Fruit fly (Drosophila melanogaster) whole organism, embryonic: Measurements from ENCODE around the gene CG34135.
A peak's percentile ranks its signal among the peaks of the same experiment; 100 is the strongest.

Experiments
- BEAF-32 ChIP-seq: fragments of 200-800 bp; sonication (Bioruptor generic); optimal IDR thresholded peaks from 3 replicates; lab custom pipeline; 2017; ENCODE audit warnings: missing biosample characterization, missing genetic modification characterization, mild to moderate bottlenecking, moderate library complexity, missing genetic modification reagents
- Bgb ChIP-seq: fragments of 200-800 bp; sonication (Bioruptor generic); IDR thresholded peaks from 2 replicates; pipeline ENCODE4 v1.3.6; 2022; ENCODE audit warnings: missing biosample characterization, missing genetic modification characterization; ENCODE audit not compliant: partially characterized antibody
- CG10209 ChIP-seq: fragments of 200-800 bp; sonication (Bioruptor generic); optimal IDR thresholded peaks from 3 replicates; lab custom pipeline; 2017; ENCODE audit warnings: missing biosample characterization, mild to moderate bottlenecking, missing genetic modification characterization, missing genetic modification reagents
- CG12299 ChIP-seq: fragments of 200-800 bp; sonication (Bioruptor generic); optimal IDR thresholded peaks from 2 replicates; lab custom pipeline; 2018; ENCODE audit warnings: missing biosample characterization, mild to moderate bottlenecking, missing genetic modification characterization
- CG14014 ChIP-seq: fragments of 200-800 bp; sonication (Bioruptor generic); IDR thresholded peaks from 2 replicates; pipeline ENCODE4 v1.3.6; 2022; ENCODE audit warnings: missing biosample characterization, missing genetic modification characterization
- CG14860 ChIP-seq: fragments of 200-800 bp; sonication (Bioruptor generic); IDR thresholded peaks from 3 replicates; pipeline ENCODE4 v1.3.6; 2022; ENCODE audit warnings: missing biosample characterization, missing genetic modification characterization; ENCODE audit not compliant: partially characterized antibody
- CG16779 ChIP-seq: fragments of 200-800 bp; sonication (Bioruptor generic); IDR thresholded peaks from 2 replicates; pipeline ENCODE4 v1.3.6; 2022; ENCODE audit warnings: missing biosample characterization, missing genetic modification characterization
- CG17186 ChIP-seq: fragments of 200-800 bp; sonication (Bioruptor generic); optimal IDR thresholded peaks from 3 replicates; lab custom pipeline; 2017; ENCODE audit warnings: missing biosample characterization, missing genetic modification reagents, missing genetic modification characterization
- CG17328 ChIP-seq: fragments of 200-800 bp; sonication (Bioruptor generic); IDR thresholded peaks from 2 replicates; pipeline ENCODE4 v1.3.6; 2022; ENCODE audit warnings: missing biosample characterization, missing genetic modification characterization
- CG17802 ChIP-seq: fragments of 200-800 bp; sonication (Bioruptor generic); optimal IDR thresholded peaks from 2 replicates; lab custom pipeline; 2018; ENCODE audit warnings: missing biosample characterization, mild to moderate bottlenecking, missing genetic modification characterization, moderate library complexity
- CG18262 ChIP-seq: fragments of 200-800 bp; optimal IDR thresholded peaks from 3 replicates; lab custom pipeline; 2019; ENCODE audit warnings: missing biosample characterization, mild to moderate bottlenecking, missing genetic modification characterization, moderate library complexity
- CG18764 ChIP-seq: fragments of 200-800 bp; sonication (Bioruptor generic); optimal IDR thresholded peaks from 3 replicates; lab custom pipeline; 2016; ENCODE audit warnings: missing biosample characterization, missing genetic modification characterization
- CG2120 ChIP-seq: fragments of 200-800 bp; sonication (Bioruptor generic); optimal IDR thresholded peaks from 3 replicates; lab custom pipeline; 2016; ENCODE audit warnings: missing biosample characterization, missing genetic modification characterization
- CG2712 ChIP-seq: fragments of 200-800 bp; optimal IDR thresholded peaks from 3 replicates; lab custom pipeline; 2019; ENCODE audit warnings: missing biosample characterization, mild to moderate bottlenecking, missing genetic modification characterization, moderate library complexity
- CG30403 ChIP-seq: fragments of 200-800 bp; sonication (Bioruptor generic); optimal IDR thresholded peaks from 3 replicates; lab custom pipeline; 2016; ENCODE audit warnings: missing biosample characterization, missing genetic modification characterization
- CG33213 ChIP-seq: fragments of 200-800 bp; sonication (Bioruptor generic); optimal IDR thresholded peaks from 3 replicates; lab custom pipeline; 2016; ENCODE audit warnings: missing biosample characterization, missing genetic modification characterization
- CG34224 ChIP-seq: fragments of 200-800 bp; sonication (Bioruptor generic); IDR thresholded peaks from 3 replicates; pipeline ENCODE4 v1.3.6; 2022; ENCODE audit warnings: missing biosample characterization, missing genetic modification characterization; ENCODE audit not compliant: partially characterized antibody
- CG42726 ChIP-seq: fragments of 200-800 bp; sonication (Bioruptor generic); IDR thresholded peaks from 2 replicates; pipeline ENCODE4 v1.3.6; 2022; ENCODE audit warnings: missing biosample characterization, missing genetic modification characterization; ENCODE audit not compliant: partially characterized antibody
- CG4854 ChIP-seq: fragments of 200-800 bp; sonication (Bioruptor generic); optimal IDR thresholded peaks from 2 replicates; lab custom pipeline; 2016; ENCODE audit warnings: missing biosample characterization, missing genetic modification characterization, inconsistent platforms
- CG6272 ChIP-seq: fragments of 200-800 bp; sonication (Bioruptor generic); IDR thresholded peaks from 2 replicates; pipeline ENCODE4 v1.3.6; 2022; ENCODE audit warnings: missing biosample characterization, missing genetic modification characterization
- Ets97D ChIP-seq: fragments of 200-800 bp; sonication (Bioruptor generic); optimal IDR thresholded peaks from 3 replicates; lab custom pipeline; 2016; ENCODE audit warnings: missing biosample characterization, missing genetic modification characterization
- H15 ChIP-seq: fragments of 200-800 bp; sonication (Bioruptor generic); IDR thresholded peaks from 3 replicates; pipeline ENCODE4 v1.3.6; 2022; ENCODE audit warnings: missing biosample characterization, missing genetic modification characterization
- HLH4C ChIP-seq: fragments of 200-800 bp; sonication (Bioruptor generic); IDR thresholded peaks from 3 replicates; pipeline ENCODE4 v1.3.6; 2022; ENCODE audit warnings: missing biosample characterization, missing genetic modification characterization; ENCODE audit not compliant: partially characterized antibody
- Lhr ChIP-seq: fragments of 200-800 bp; sonication (Bioruptor generic); optimal IDR thresholded peaks from 3 replicates; lab custom pipeline; 2017; ENCODE audit warnings: mild to moderate bottlenecking, missing biosample characterization, missing genetic modification reagents, missing genetic modification characterization
- MESR4 ChIP-seq: fragments of 200-800 bp; sonication (Bioruptor generic); optimal IDR thresholded peaks from 2 replicates; lab custom pipeline; 2018; ENCODE audit warnings: missing biosample characterization, mild to moderate bottlenecking, missing genetic modification characterization, moderate library complexity
- Mrtf ChIP-seq: fragments of 200-800 bp; sonication (Bioruptor generic); IDR thresholded peaks from 3 replicates; pipeline ENCODE4 v1.3.6; 2022; ENCODE audit warnings: missing biosample characterization, missing genetic modification characterization
- Scr ChIP-seq: fragments of 200-800 bp; sonication (Bioruptor generic); IDR thresholded peaks from 2 replicates; pipeline ENCODE4 v1.3.6; 2022; ENCODE audit warnings: missing biosample characterization, missing genetic modification characterization; ENCODE audit not compliant: partially characterized antibody
- Side ChIP-seq: fragments of 200-800 bp; sonication (Bioruptor generic); optimal IDR thresholded peaks from 2 replicates; lab custom pipeline; 2016; ENCODE audit warnings: missing biosample characterization, missing genetic modification characterization
- Stat92E ChIP-seq, 3 experiments: fragments of >200 bp in 2 of 3; fragments of 200-800 bp in 1 of 3; sonication (Bioruptor generic) in 1 of 3; optimal IDR thresholded peaks; 2 replicates each; lab custom pipeline; 2017 to 2019; ENCODE audit warnings: missing biosample characterization in 3 of 3, missing genetic modification characterization in 3 of 3, mild to moderate bottlenecking in 1 of 3, moderate library complexity in 1 of 3
- caup ChIP-seq: fragments of 200-800 bp; sonication (Bioruptor generic); optimal IDR thresholded peaks from 3 replicates; lab custom pipeline; 2017; ENCODE audit warnings: missing biosample characterization, mild to moderate bottlenecking, missing genetic modification characterization, moderate library complexity; ENCODE audit not compliant: severe bottlenecking
- crp ChIP-seq, 2 experiments: fragments of 200-800 bp; sonication (Bioruptor generic); optimal IDR thresholded peaks; 2 replicates in 1 of 2; 3 replicates in 1 of 2; lab custom pipeline; 2017; ENCODE audit warnings: missing biosample characterization in 2 of 2, missing genetic modification characterization in 2 of 2, mild to moderate bottlenecking in 1 of 2, moderate library complexity in 1 of 2
- da ChIP-seq: fragments of 200-800 bp; sonication (Bioruptor generic); optimal IDR thresholded peaks from 2 replicates; lab custom pipeline; 2016; ENCODE audit warnings: missing biosample characterization, missing genetic modification characterization
- eve ChIP-seq, 2 experiments: fragments of >200 bp; optimal IDR thresholded peaks; 2 replicates each; lab custom pipeline; 2017; ENCODE audit warnings: missing biosample characterization in 2 of 2, missing genetic modification characterization in 2 of 2
- gce ChIP-seq: fragments of 200-800 bp; sonication (Bioruptor generic); IDR thresholded peaks from 3 replicates; pipeline ENCODE4 v1.3.6; 2022; ENCODE audit warnings: missing biosample characterization, missing genetic modification characterization
- grau ChIP-seq: fragments of 200-800 bp; optimal IDR thresholded peaks from 3 replicates; lab custom pipeline; 2019; ENCODE audit warnings: missing biosample characterization, mild to moderate bottlenecking, missing genetic modification characterization, moderate library complexity
- mam ChIP-seq: fragments of 200-800 bp; sonication (Bioruptor generic); optimal IDR thresholded peaks from 3 replicates; lab custom pipeline; 2016; ENCODE audit warnings: missing biosample characterization, missing genetic modification characterization
- nau ChIP-seq: fragments of 200-800 bp; sonication (Bioruptor generic); optimal IDR thresholded peaks from 3 replicates; lab custom pipeline; 2017; ENCODE audit warnings: missing biosample characterization, mild to moderate bottlenecking, missing genetic modification characterization, missing genetic modification reagents
- nerfin-2 ChIP-seq: fragments of 200-800 bp; sonication (Bioruptor generic); IDR thresholded peaks from 2 replicates; pipeline ENCODE4 v1.3.6; 2022; ENCODE audit warnings: missing biosample characterization, missing genetic modification characterization; ENCODE audit not compliant: partially characterized antibody
- peb ChIP-seq: fragments of 200-800 bp; sonication (Bioruptor generic); IDR thresholded peaks from 2 replicates; pipeline ENCODE4 v1.3.6; 2022; ENCODE audit warnings: missing biosample characterization, missing genetic modification characterization
- phol ChIP-seq: fragments of 200-800 bp; sonication (Bioruptor generic); optimal IDR thresholded peaks from 3 replicates; lab custom pipeline; 2018; ENCODE audit warnings: missing biosample characterization, mild to moderate bottlenecking, missing genetic modification characterization, moderate library complexity
- pzg ChIP-seq: fragments of 200-800 bp; sonication (Bioruptor generic); optimal IDR thresholded peaks from 3 replicates; lab custom pipeline; 2018; ENCODE audit warnings: missing biosample characterization, mild to moderate bottlenecking, missing genetic modification characterization, moderate library complexity
- sens ChIP-seq: fragments of 200-800 bp; sonication (Bioruptor generic); peaks from one replicate; lab custom pipeline; 2016; ENCODE audit warnings: missing biosample characterization, missing genetic modification characterization
- stwl ChIP-seq: fragments of 200-800 bp; sonication (Bioruptor generic); optimal IDR thresholded peaks from 3 replicates; lab custom pipeline; 2018; ENCODE audit warnings: missing biosample characterization, mild to moderate bottlenecking, missing genetic modification characterization, moderate library complexity
- sug ChIP-seq: fragments of 200-800 bp; optimal IDR thresholded peaks from 2 replicates; lab custom pipeline; 2019; ENCODE audit warnings: missing biosample characterization, mild to moderate bottlenecking, missing genetic modification characterization, moderate library complexity
- twi ChIP-seq: fragments of 200-800 bp; optimal IDR thresholded peaks from 2 replicates; lab custom pipeline; 2019; ENCODE audit warnings: missing biosample characterization, mild to moderate bottlenecking, missing genetic modification characterization, moderate library complexity
- unc-4 ChIP-seq: fragments of 200-800 bp; sonication (Bioruptor generic); IDR thresholded peaks from 2 replicates; pipeline ENCODE4 v1.3.6; 2022; ENCODE audit warnings: missing biosample characterization, missing genetic modification characterization; ENCODE audit not compliant: partially characterized antibody
- vfl ChIP-seq: fragments of 200-800 bp; sonication (Bioruptor generic); optimal IDR thresholded peaks from 2 replicates; lab custom pipeline; 2016; ENCODE audit warnings: missing biosample characterization, missing genetic modification characterization
- vnd ChIP-seq: fragments of 200-800 bp; sonication (Bioruptor generic); IDR thresholded peaks from 3 replicates; pipeline ENCODE4 v1.3.6; 2022; ENCODE audit warnings: missing biosample characterization, missing genetic modification characterization; ENCODE audit not compliant: partially characterized antibody

Gene CG34135

DNA sequence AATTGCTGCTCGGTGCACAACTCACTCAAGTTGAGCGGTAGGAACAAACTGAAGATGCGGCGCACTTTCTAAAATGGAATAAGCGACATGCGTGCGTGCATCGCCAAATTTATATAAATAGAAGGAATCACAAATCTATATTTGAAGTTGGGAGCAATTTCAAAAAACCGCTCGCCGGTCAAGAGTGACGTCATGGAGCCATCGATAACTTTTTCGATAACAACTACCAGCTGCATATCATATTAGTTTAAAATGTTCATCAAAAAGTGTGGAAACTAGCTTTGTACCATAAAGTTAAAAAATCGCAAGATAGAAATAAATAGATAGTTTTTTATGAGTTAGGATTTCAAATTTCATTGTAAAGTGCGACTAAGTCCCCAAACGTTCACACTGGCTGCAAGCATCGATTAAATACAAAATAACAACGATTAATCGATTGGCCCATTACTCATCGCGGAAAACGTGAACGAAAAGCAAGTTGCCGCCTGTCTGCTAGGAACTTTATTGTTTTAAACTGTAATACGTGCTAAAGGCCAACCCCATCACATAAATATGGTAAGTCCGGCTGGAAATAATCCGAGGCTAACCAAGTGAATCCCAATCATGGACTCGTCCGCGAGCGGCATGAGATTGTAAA lies 33.3 kb upstream of the CG34135 start, which contains the start of the genes Pif1A, Pif1B and CCT7 (continued):
- TF ChIP-seq nau (GFP tag; lab: Kevin White, UChicago): no peak
- TF ChIP-seq CG12299 (tag; lab: Kevin White, UChicago): peak; percentile 33
- peak; percentile 7 for TF ChIP-seq twi (tag; lab: Kevin White, UChicago)
- no peak for TF ChIP-seq CG16779 (GFP tag; lab: Robert Waterston, UW)
- TF ChIP-seq Ets97D (GFP tag; lab: Kevin White, UChicago): peak; percentile 82
- peak; percentile 92 for TF ChIP-seq CG14860 (GFP tag; lab: Robert Waterston, UW)
- no peak for TF ChIP-seq CG14014 (GFP tag; lab: Robert Waterston, UW)
- TF ChIP-seq phol (tag; lab: Kevin White, UChicago): peak; percentile 42
- peak; percentile 78 for TF ChIP-seq CG17802 (tag; lab: Kevin White, UChicago)
- TF ChIP-seq H15 (GFP tag; lab: Robert Waterston, UW): no peak
- TF ChIP-seq Side (GFP tag; lab: Kevin White, UChicago): no peak
- TF ChIP-seq CG42726 (GFP tag; lab: Robert Waterston, UW): peak; percentile 50; the same call in 1 of the 2 replicates
- TF ChIP-seq CG17328: no peak
- TF ChIP-seq CG10209 (GFP tag; lab: Kevin White, UChicago): no peak
- TF ChIP-seq pzg: peak; percentile 77
- TF ChIP-seq mam (GFP tag; lab: Kevin White, UChicago): peak; percentile 17
- peak in 1 of 3 experiments; percentile 66 for TF ChIP-seq Stat92E (GFP tag; optimal IDR thresholded peaks at IDR 0.05; lab: Kevin White, UChicago)
- TF ChIP-seq BEAF-32 (GFP tag; lab: Kevin White, UChicago): peak; percentile 94
- peak; percentile 94 for TF ChIP-seq nerfin-2
- TF ChIP-seq unc-4 (GFP tag; lab: Robert Waterston, UW): peak; percentile 92
- no peak for TF ChIP-seq sug (tag; lab: Kevin White, UChicago)
- TF ChIP-seq CG33213: peak; percentile 13
- peak; percentile 87 for TF ChIP-seq stwl (tag; lab: Kevin White, UChicago)
- peak in 1 of 2 experiments; percentile 52 for TF ChIP-seq crp (GFP tag; optimal IDR thresholded peaks at IDR 0.05; lab: Kevin White, UChicago)
- TF ChIP-seq caup (GFP tag; lab: Kevin White, UChicago): no peak
- peak; percentile 66 for TF ChIP-seq sens (GFP tag; lab: Kevin White, UChicago)
- TF ChIP-seq CG17186 (GFP tag; lab: Kevin White, UChicago): peak; percentile 35
- no peak for TF ChIP-seq gce (GFP tag; lab: Robert Waterston, UW)
- TF ChIP-seq Bgb: peak; percentile 92
- peak; percentile 96 for TF ChIP-seq HLH4C (GFP tag; lab: Robert Waterston, UW)
- no peak for TF ChIP-seq eve (GFP tag; optimal IDR thresholded peaks at IDR 0.05; lab: Kevin White, UChicago)
- TF ChIP-seq CG18262: peak; percentile 26
- no peak for TF ChIP-seq CG6272 (GFP tag; lab: Robert Waterston, UW)
- TF ChIP-seq Lhr: no peak
- TF ChIP-seq Mrtf (GFP tag; lab: Robert Waterston, UW): no peak
- TF ChIP-seq CG34224 (GFP tag; lab: Robert Waterston, UW): peak; percentile 96
- TF ChIP-seq CG2712 (tag; lab: Kevin White, UChicago): peak; percentile 29
- no peak for TF ChIP-seq CG18764 (GFP tag; lab: Kevin White, UChicago)
- TF ChIP-seq da (GFP tag; lab: Kevin White, UChicago): peak; percentile 33
- peak; percentile 66 for TF ChIP-seq MESR4 (GFP tag; lab: Kevin White, UChicago)
- peak; percentile 95 for TF ChIP-seq Scr (GFP tag; lab: Robert Waterston, UW)
- TF ChIP-seq vnd (GFP tag; lab: Robert Waterston, UW): peak; percentile 89
- TF ChIP-seq grau (tag; lab: Kevin White, UChicago): no peak
- TF ChIP-seq CG4854 (GFP tag; lab: Kevin White, UChicago): peak; percentile 2
- peak; percentile 17 for TF ChIP-seq vfl
- TF ChIP-seq CG2120 (GFP tag; lab: Kevin White, UChicago): peak; percentile 43
- peak; percentile 28 for TF ChIP-seq CG30403
- no peak for TF ChIP-seq peb (GFP tag; lab: Robert Waterston, UW)
